Worm (Caenorhabditis elegans): Measurements from ENCODE around the gene Y43C5A.7.
"Not testable (repeated sequence)": the region's sequence is repeated elsewhere in the genome, so short reads cannot be mapped to it uniquely, and the experiment has no call there.

Y43C5A.7 gene

ce11 chrIV:10322650-10323049 is 45.6 kb downstream of the Y43C5A.7 start, which contains the start of gene R09E10.1:
Gene R09E10.1 (minus strand): TSS chrIV:10322750.
- TF ChIP-seq B0261.1 (tag; optimal IDR thresholded peaks at IDR 0.05); egl-44 (GFP tag; IDR thresholded peaks at IDR 0.05); nhr-120 (GFP tag; IDR thresholded peaks at IDR 0.05): not testable (repeated sequence)

- TF ChIP-seq attf-6 (GFP tag; IDR thresholded peaks at IDR 0.05) = 0 out of 2 replicates have a peak, but pooled peaks have one; percentile 27
- TF ChIP-seq Y95B8A.8 (GFP tag; IDR thresholded peaks at IDR 0.05) = 0 out of 2 replicates have a peak, but pooled peaks have one; percentile 14
- TF ChIP-seq rpc-1 (optimal IDR thresholded peaks at IDR 0.05); cebp-1 (tag; optimal IDR thresholded peaks at IDR 0.05): not testable (repeated sequence)
- TF ChIP-seq rpc-1 (tag; optimal IDR thresholded peaks at IDR 0.05) = peak; percentile 49
- TF ChIP-seq rcor-1 (GFP tag; IDR thresholded peaks at IDR 0.05) = peak; percentile 45
- 0 out of 2 replicates have a peak, but pooled peaks have one; percentile 19 for TF ChIP-seq F33H1.4 (GFP tag; IDR thresholded peaks at IDR 0.05)
- TF ChIP-seq sea-2 (GFP tag; IDR thresholded peaks at IDR 0.05) = peak; percentile 76; the same call in 1 of the 2 replicates
- TF ChIP-seq egl-44 (GFP tag; IDR thresholded peaks at IDR 0.05) = peak; percentile 64; the same call in 1 of the 2 replicates
- peak; percentile 73; the same call in 1 of the 2 replicates for TF ChIP-seq nfyb-1 (GFP tag; IDR thresholded peaks at IDR 0.05)
- TF ChIP-seq F37B4.10 (GFP tag; IDR thresholded peaks at IDR 0.05) = 0 out of 2 replicates have a peak, but pooled peaks have one; percentile 21
- TF ChIP-seq hmg-1.2 (GFP tag; IDR thresholded peaks at IDR 0.05) = peak; percentile 46
- peak; percentile 61 for TF ChIP-seq D2030.7 (GFP tag; IDR thresholded peaks at IDR 0.05)
- 0 out of 2 replicates have a peak, but pooled peaks have one; percentile 19 for TF ChIP-seq cebp-1 (GFP tag; IDR thresholded peaks at IDR 0.05)
- peak; percentile 91 for TF ChIP-seq lin-26 (GFP tag; IDR thresholded peaks at IDR 0.05)
- 0 out of 2 replicates have a peak, but pooled peaks have one; percentile 28 for TF ChIP-seq bed-1 (GFP tag; IDR thresholded peaks at IDR 0.05)
- peak; percentile 58 for TF ChIP-seq mcd-1 (GFP tag; IDR thresholded peaks at IDR 0.05)
- peak; percentile 77; the same call in 1 of the 2 replicates for TF ChIP-seq aptf-3 (GFP tag; IDR thresholded peaks at IDR 0.05)
- 0 out of 2 replicates have a peak, but pooled peaks have one; percentile 67 for TF ChIP-seq ztf-28 (GFP tag; IDR thresholded peaks at IDR 0.05)
- TF ChIP-seq egrh-3 (GFP tag; IDR thresholded peaks at IDR 0.05) = peak; percentile 35; the same call in 1 of the 2 replicates
- 0 out of 2 replicates have a peak, but pooled peaks have one; percentile 66 for TF ChIP-seq cebp-2 (GFP tag; IDR thresholded peaks at IDR 0.05)
- TF ChIP-seq dox-1 (GFP tag; IDR thresholded peaks at IDR 0.05) = peak; percentile 65
- TF ChIP-seq ekl-4 (GFP tag; IDR thresholded peaks at IDR 0.05) = peak; percentile 42
- TF ChIP-seq B0261.1 (tag; optimal IDR thresholded peaks at IDR 0.05) = peak; percentile 9
Measured at ce11 chrIV:10323368-10323767, 46.3 kb downstream of the Y43C5A.7 start.
